Fruit fly (Drosophila melanogaster) whole organism, embryonic: ENCODE data around the gene Vsx1.

Source experiments
- Awh ChIP-seq: fragments of 200-800 bp; sonication (Bioruptor generic); IDR thresholded peaks from 2 replicates; pipeline ENCODE4, ENCODE4 v1.3.6; 2022; ENCODE audit warnings: missing biosample characterization, missing genetic modification characterization
- Blimp-1 ChIP-seq: fragments of 200-800 bp; sonication (Bioruptor generic); optimal IDR thresholded peaks from 3 replicates; lab custom pipeline; 2018; ENCODE audit warnings: missing biosample characterization, missing genetic modification characterization, mild to moderate bottlenecking, moderate library complexity, missing genetic modification reagents
- C15 ChIP-seq: fragments of 200-800 bp; sonication (Bioruptor generic); IDR thresholded peaks from 3 replicates; pipeline ENCODE4 v1.3.6; 2022; ENCODE audit warnings: missing biosample characterization, missing genetic modification characterization
- CG11504 ChIP-seq: fragments of 200-800 bp; sonication (Bioruptor generic); optimal IDR thresholded peaks from 3 replicates; lab custom pipeline; 2019; ENCODE audit warnings: missing biosample characterization, mild to moderate bottlenecking, missing genetic modification characterization, moderate library complexity
- CG12391 ChIP-seq: fragments of 200-800 bp; sonication (Bioruptor generic); optimal IDR thresholded peaks from 3 replicates; lab custom pipeline; 2018; ENCODE audit warnings: missing biosample characterization, mild to moderate bottlenecking, missing genetic modification characterization, moderate library complexity
- CG13424 ChIP-seq: fragments of 200-800 bp; sonication (Bioruptor generic); optimal IDR thresholded peaks from 2 replicates; lab custom pipeline; 2019; ENCODE audit warnings: missing biosample characterization, mild to moderate bottlenecking, missing genetic modification characterization, moderate library complexity
- CG13894 ChIP-seq: fragments of 200-800 bp; sonication (Bioruptor generic); optimal IDR thresholded peaks from 3 replicates; lab custom pipeline; 2018; ENCODE audit warnings: missing biosample characterization, mild to moderate bottlenecking, missing genetic modification characterization, moderate library complexity
- CG17612 ChIP-seq: fragments of 200-800 bp; sonication (Bioruptor generic); IDR thresholded peaks from 2 replicates; pipeline ENCODE4 v1.3.6; 2022; ENCODE audit warnings: missing biosample characterization, missing genetic modification characterization
- CG2712 ChIP-seq: fragments of 200-800 bp; optimal IDR thresholded peaks from 3 replicates; lab custom pipeline; 2019; ENCODE audit warnings: missing biosample characterization, mild to moderate bottlenecking, missing genetic modification characterization, moderate library complexity
- CG31441 ChIP-seq: fragments of 200-800 bp; sonication (Bioruptor generic); IDR thresholded peaks from 2 replicates; pipeline ENCODE4 v1.3.6; 2022; ENCODE audit warnings: missing biosample characterization, missing genetic modification characterization
- CG32772 ChIP-seq: fragments of 200-800 bp; sonication (Bioruptor generic); IDR thresholded peaks from 2 replicates; pipeline ENCODE4 v1.3.6; 2022; ENCODE audit warnings: missing biosample characterization, missing genetic modification characterization
- CG34422 ChIP-seq: fragments of 200-800 bp; sonication (Bioruptor generic); IDR thresholded peaks from 3 replicates; pipeline ENCODE4 v1.3.6; 2022; ENCODE audit warnings: missing biosample characterization, missing genetic modification characterization
- CG3838 ChIP-seq: fragments of 200-800 bp; sonication (Bioruptor generic); optimal IDR thresholded peaks from 3 replicates; lab custom pipeline; 2016; ENCODE audit warnings: missing biosample characterization, missing genetic modification characterization
- CG4617 ChIP-seq: fragments of 200-800 bp; sonication (Bioruptor generic); optimal IDR thresholded peaks from 3 replicates; lab custom pipeline; 2016; ENCODE audit warnings: missing biosample characterization, missing genetic modification characterization, borderline replicate concordance
- CG6813 ChIP-seq: fragments of 200-800 bp; sonication (Bioruptor generic); optimal IDR thresholded peaks from 2 replicates; lab custom pipeline; 2017; ENCODE audit warnings: missing biosample characterization, missing genetic modification characterization, mild to moderate bottlenecking, moderate library complexity, missing genetic modification reagents
- CG7928 ChIP-seq: fragments of 200-800 bp; sonication (Bioruptor generic); optimal IDR thresholded peaks from 2 replicates; lab custom pipeline; 2017; ENCODE audit warnings: missing biosample characterization, mild to moderate bottlenecking, missing genetic modification characterization
- CG8924 ChIP-seq: fragments of 200-800 bp; optimal IDR thresholded peaks from 3 replicates; lab custom pipeline; 2019; ENCODE audit warnings: missing biosample characterization, mild to moderate bottlenecking, missing genetic modification characterization, moderate library complexity
- CG9932 ChIP-seq: fragments of 200-800 bp; sonication (Bioruptor generic); IDR thresholded peaks from 2 replicates; pipeline ENCODE4 v1.3.6; 2022; ENCODE audit warnings: missing biosample characterization, missing genetic modification characterization
- CrebB ChIP-seq: fragments of 200-800 bp; sonication (Bioruptor generic); optimal IDR thresholded peaks from 3 replicates; lab custom pipeline; 2018; ENCODE audit warnings: missing biosample characterization, mild to moderate bottlenecking, missing genetic modification characterization
- Dek ChIP-seq: fragments of 200-800 bp; sonication (Bioruptor generic); optimal IDR thresholded peaks from 3 replicates; lab custom pipeline; 2019; ENCODE audit warnings: missing biosample characterization, mild to moderate bottlenecking, missing genetic modification characterization, moderate library complexity
- Dfd ChIP-seq, 2 experiments: fragments of >200 bp; optimal IDR thresholded peaks; 2 replicates each; lab custom pipeline; 2017; ENCODE audit warnings: missing biosample characterization in 2 of 2, missing genetic modification characterization in 2 of 2
- Med ChIP-seq: fragments of 200-800 bp; sonication (Bioruptor generic); peaks from one replicate; lab custom pipeline; 2016; ENCODE audit warnings: missing biosample characterization, missing genetic modification characterization, mild to moderate bottlenecking, inconsistent platforms, moderate library complexity
- Nf-YA ChIP-seq: fragments of 200-800 bp; sonication (Bioruptor generic); IDR thresholded peaks from 2 replicates; pipeline ENCODE4 v1.3.6; 2022; ENCODE audit warnings: missing biosample characterization, missing genetic modification characterization
- Oaz ChIP-seq: fragments of 200-800 bp; sonication (Bioruptor generic); IDR thresholded peaks from 2 replicates; pipeline ENCODE4 v1.3.6; 2022; ENCODE audit warnings: missing biosample characterization, missing genetic modification characterization
- Sox102F ChIP-seq: fragments of 200-800 bp; sonication (Bioruptor generic); optimal IDR thresholded peaks from 2 replicates; lab custom pipeline; 2018; ENCODE audit warnings: missing biosample characterization, mild to moderate bottlenecking, missing genetic modification characterization, moderate library complexity
- Sry-δ ChIP-seq: fragments of 200-800 bp; sonication (Bioruptor generic); optimal IDR thresholded peaks from 2 replicates; lab custom pipeline; 2016; ENCODE audit warnings: missing biosample characterization, missing genetic modification characterization
- TFAM ChIP-seq: fragments of 200-800 bp; sonication (Bioruptor generic); optimal IDR thresholded peaks from 2 replicates; lab custom pipeline; 2017; ENCODE audit warnings: missing biosample characterization, missing genetic modification characterization, inconsistent platforms
- ap ChIP-seq: fragments of 200-800 bp; sonication (Bioruptor generic); IDR thresholded peaks from 2 replicates; pipeline ENCODE4 v1.3.6; 2022; ENCODE audit warnings: missing biosample characterization, missing genetic modification characterization
- ara ChIP-seq: fragments of 200-800 bp; sonication (Bioruptor generic); IDR thresholded peaks from 2 replicates; pipeline ENCODE4 v1.3.6; 2022; ENCODE audit warnings: missing biosample characterization, missing genetic modification characterization
- bab2 ChIP-seq: fragments of 200-800 bp; sonication (Bioruptor generic); optimal IDR thresholded peaks from 2 replicates; lab custom pipeline; 2016; ENCODE audit warnings: missing biosample characterization, missing genetic modification characterization
- cato ChIP-seq: fragments of 200-800 bp; sonication (Bioruptor generic); optimal IDR thresholded peaks from 2 replicates; lab custom pipeline; 2016; ENCODE audit warnings: missing biosample characterization, missing genetic modification characterization, borderline replicate concordance
- chif ChIP-seq, 2 experiments: fragments of 200-800 bp; sonication (Bioruptor generic); optimal IDR thresholded peaks; 3 replicates each; lab custom pipeline; 2016; ENCODE audit warnings: missing biosample characterization in 2 of 2, missing genetic modification characterization in 2 of 2
- corto ChIP-seq: fragments of 200-800 bp; sonication (Bioruptor generic); optimal IDR thresholded peaks from 2 replicates; lab custom pipeline; 2016; ENCODE audit warnings: missing biosample characterization, mild to moderate bottlenecking, missing genetic modification characterization, moderate library complexity
- crp ChIP-seq, 2 experiments: fragments of 200-800 bp; sonication (Bioruptor generic); optimal IDR thresholded peaks; 2 replicates in 1 of 2; 3 replicates in 1 of 2; lab custom pipeline; 2017; ENCODE audit warnings: missing biosample characterization in 2 of 2, missing genetic modification characterization in 2 of 2, mild to moderate bottlenecking in 1 of 2, moderate library complexity in 1 of 2
- da ChIP-seq: fragments of 200-800 bp; sonication (Bioruptor generic); optimal IDR thresholded peaks from 2 replicates; lab custom pipeline; 2016; ENCODE audit warnings: missing biosample characterization, missing genetic modification characterization
- dmrt11E ChIP-seq: fragments of 200-800 bp; sonication (Bioruptor generic); optimal IDR thresholded peaks from 3 replicates; lab custom pipeline; 2018; ENCODE audit warnings: missing biosample characterization, mild to moderate bottlenecking, missing genetic modification characterization, moderate library complexity
- ftz-f1 ChIP-seq: fragments of 200-800 bp; sonication (Bioruptor generic); optimal IDR thresholded peaks from 2 replicates; lab custom pipeline; 2016; ENCODE audit warnings: missing biosample characterization, missing genetic modification characterization
- grau ChIP-seq: fragments of 200-800 bp; optimal IDR thresholded peaks from 3 replicates; lab custom pipeline; 2019; ENCODE audit warnings: missing biosample characterization, mild to moderate bottlenecking, missing genetic modification characterization, moderate library complexity
- gro ChIP-seq: fragments of 200-800 bp; sonication (Bioruptor generic); optimal IDR thresholded peaks from 2 replicates; lab custom pipeline; 2016; ENCODE audit warnings: missing biosample characterization, missing genetic modification characterization
- gt ChIP-seq: fragments of 200-800 bp; sonication (Bioruptor generic); IDR thresholded peaks from 2 replicates; pipeline ENCODE4 v1.3.6; 2022; ENCODE audit warnings: missing biosample characterization, missing genetic modification characterization
- ind ChIP-seq: fragments of 200-800 bp; sonication (Bioruptor generic); optimal IDR thresholded peaks from 3 replicates; lab custom pipeline; 2016; ENCODE audit warnings: missing biosample characterization, missing genetic modification characterization
- insv ChIP-seq, 2 experiments: fragments of 200-800 bp; sonication (Bioruptor generic); optimal IDR thresholded peaks; 3 replicates each; lab custom pipeline; 2016 to 2018; ENCODE audit warnings: missing biosample characterization in 2 of 2, missing genetic modification characterization in 2 of 2
- jumu ChIP-seq: fragments of 200-800 bp; sonication (Bioruptor generic); optimal IDR thresholded peaks from 3 replicates; lab custom pipeline; 2016; ENCODE audit warnings: missing biosample characterization, missing genetic modification characterization
- nom ChIP-seq: fragments of 200-800 bp; sonication (Bioruptor generic); optimal IDR thresholded peaks from 2 replicates; lab custom pipeline; 2017; ENCODE audit warnings: missing biosample characterization, missing genetic modification characterization, mild to moderate bottlenecking, moderate library complexity, missing genetic modification reagents
- p53 ChIP-seq: fragments of 200-800 bp; sonication (Bioruptor generic); optimal IDR thresholded peaks from 2 replicates; lab custom pipeline; 2016; ENCODE audit warnings: missing biosample characterization, missing genetic modification characterization
- phol ChIP-seq: fragments of 200-800 bp; sonication (Bioruptor generic); optimal IDR thresholded peaks from 3 replicates; lab custom pipeline; 2018; ENCODE audit warnings: missing biosample characterization, mild to moderate bottlenecking, missing genetic modification characterization, moderate library complexity
- sim ChIP-seq: fragments of 200-800 bp; sonication (Bioruptor generic); IDR thresholded peaks from 2 replicates; pipeline ENCODE4 v1.3.6; 2022; ENCODE audit warnings: missing biosample characterization, missing genetic modification characterization
- trh ChIP-seq: fragments of 200-800 bp; sonication (Bioruptor generic); optimal IDR thresholded peaks from 2 replicates; lab custom pipeline; 2016; ENCODE audit warnings: missing biosample characterization, missing genetic modification characterization
- ttk ChIP-seq: fragments of 200-800 bp; sonication (Bioruptor generic); IDR thresholded peaks from 2 replicates; pipeline ENCODE4 v2.1.2; 2022; ENCODE audit warnings: missing biosample characterization, missing genetic modification characterization
- vfl ChIP-seq: fragments of 200-800 bp; sonication (Bioruptor generic); optimal IDR thresholded peaks from 2 replicates; lab custom pipeline; 2016; ENCODE audit warnings: missing biosample characterization, missing genetic modification characterization
- zen ChIP-seq: fragments of 200-800 bp; sonication (Bioruptor generic); optimal IDR thresholded peaks from 3 replicates; lab custom pipeline; 2018; ENCODE audit warnings: missing biosample characterization, mild to moderate bottlenecking, missing genetic modification characterization, moderate library complexity

Vsx1 gene

dm6 chrX:5604181-5604580 lies 10.1 kb downstream of the Vsx1 start (continued):
- TF ChIP-seq crp (GFP tag; optimal IDR thresholded peaks at IDR 0.05; lab: Kevin White, UChicago) = no peak
- TF ChIP-seq ftz-f1 (GFP tag; lab: Kevin White, UChicago) = no peak
- TF ChIP-seq CG31441 (GFP tag; lab: Robert Waterston, UW) = peak; percentile 30; the same call in 1 of the 2 replicates
- TF ChIP-seq Dfd (GFP tag; optimal IDR thresholded peaks at IDR 0.05; lab: Kevin White, UChicago) = no peak
- peak; percentile 32 for TF ChIP-seq ind (GFP tag; lab: Kevin White, UChicago)
- TF ChIP-seq Sox102F (GFP tag; lab: Kevin White, UChicago) = peak; percentile 13
- TF ChIP-seq ttk (GFP tag; lab: Robert Waterston, UW) = peak; percentile 31; the same call in 1 of the 2 replicates
- peak in 1 of 2 experiments; percentile 18 for TF ChIP-seq chif (GFP tag; optimal IDR thresholded peaks at IDR 0.05; lab: Kevin White, UChicago)
- no peak for TF ChIP-seq sim (GFP tag; lab: Robert Waterston, UW)
- peak; percentile 42; the same call in 1 of the 2 replicates for TF ChIP-seq CG32772 (GFP tag; lab: Robert Waterston, UW)
- TF ChIP-seq CG3838 (GFP tag; lab: Kevin White, UChicago) = no peak
- peak; percentile 27 for TF ChIP-seq CG6813 (GFP tag; lab: Kevin White, UChicago)
- no peak for TF ChIP-seq ap (GFP tag; lab: Robert Waterston, UW)
- 0 out of 3 replicates have a peak, but pooled peaks have one; percentile 38 for TF ChIP-seq CG34422 (GFP tag; lab: Robert Waterston, UW)
- no peak for TF ChIP-seq da (GFP tag; lab: Kevin White, UChicago)
- TF ChIP-seq CG7928 (GFP tag; lab: Kevin White, UChicago) = no peak
- no peak for TF ChIP-seq Dek (tag; lab: Kevin White, UChicago)
- TF ChIP-seq trh (GFP tag; lab: Kevin White, UChicago) = no peak
- TF ChIP-seq corto (GFP tag; lab: Kevin White, UChicago) = no peak
- no peak for TF ChIP-seq CG4617 (GFP tag; lab: Kevin White, UChicago)
- TF ChIP-seq CG12391 (tag; lab: Kevin White, UChicago) = peak; percentile 35
- TF ChIP-seq vfl (GFP tag; lab: Kevin White, UChicago) = no peak
- peak; percentile 44 for TF ChIP-seq phol (tag; lab: Kevin White, UChicago)
- peak; percentile 41 for TF ChIP-seq CG8924 (tag; lab: Kevin White, UChicago)
- TF ChIP-seq CG9932 (GFP tag; lab: Robert Waterston, UW) = peak; percentile 42
- TF ChIP-seq dmrt11E = peak; percentile 63
- no peak for TF ChIP-seq jumu
- TF ChIP-seq gro (GFP tag; lab: Kevin White, UChicago) = no peak
- no peak for TF ChIP-seq Sry-δ (GFP tag; lab: Kevin White, UChicago)
- peak; percentile 59; the same call in 1 of the 2 replicates for TF ChIP-seq ara (GFP tag; lab: Robert Waterston, UW)
- TF ChIP-seq CrebB (tag; lab: Kevin White, UChicago) = no peak
- TF ChIP-seq cato (GFP tag; lab: Kevin White, UChicago) = no peak
- TF ChIP-seq Nf-YA = no peak
- TF ChIP-seq insv (GFP tag; optimal IDR thresholded peaks at IDR 0.05; lab: Kevin White, UChicago) = no peak
- TF ChIP-seq gt (GFP tag; lab: Robert Waterston, UW) = no peak
- no peak for TF ChIP-seq nom
- TF ChIP-seq Blimp-1 (GFP tag; lab: Kevin White, UChicago) = peak; percentile 20
- TF ChIP-seq CG11504 (tag; lab: Kevin White, UChicago) = no peak
- TF ChIP-seq Awh (GFP tag; lab: Robert Waterston, UW) = no peak
- TF ChIP-seq grau = peak; percentile 45
- TF ChIP-seq Med = peak; percentile 86
- peak; percentile 28 for TF ChIP-seq bab2 (GFP tag; lab: Kevin White, UChicago)
- TF ChIP-seq zen = peak; percentile 64
- TF ChIP-seq CG17612 (GFP tag; lab: Robert Waterston, UW) = no peak
- peak; percentile 33 for TF ChIP-seq CG13424 (tag; lab: Kevin White, UChicago)
- no peak for TF ChIP-seq TFAM (GFP tag; lab: Kevin White, UChicago)
- TF ChIP-seq Oaz (GFP tag; lab: Robert Waterston, UW) = no peak
- TF ChIP-seq CG13894 (tag; lab: Kevin White, UChicago) = no peak
- no peak for TF ChIP-seq C15 (GFP tag; lab: Robert Waterston, UW)
- TF ChIP-seq p53 = no peak
- peak; percentile 58 for TF ChIP-seq CG2712 (tag; lab: Kevin White, UChicago)
